Worm (Caenorhabditis elegans) whole organism, mixed stage, embryonic: ENCODE data around the gene Y61B8B.3.
"Not testable (repeated sequence)": the region's sequence is repeated elsewhere in the genome, so short reads cannot be mapped to it uniquely, and the experiment has no call there.

Experiments used
- M03D4.4 ChIP-seq: sonication (generic microtip); optimal IDR thresholded peaks from 2 replicates; lab custom pipeline; 2017; ENCODE audit warnings: mild to moderate bottlenecking, missing genetic modification characterization, missing compliant biosample characterization
- bed-3 ChIP-seq: fragments of 200-800 bp; sonication (Bioruptor generic); optimal IDR thresholded peaks from 3 replicates; lab custom pipeline; 2018; ENCODE audit warnings: mild to moderate bottlenecking, missing genetic modification characterization, moderate library complexity, missing compliant biosample characterization
- ceh-43 ChIP-seq: fragments of 200-800 bp; sonication (Bioruptor generic); optimal IDR thresholded peaks from 2 replicates; lab custom pipeline; 2018; ENCODE audit warnings: mild to moderate bottlenecking, missing genetic modification characterization, moderate library complexity, missing compliant biosample characterization
- ceh-83 ChIP-seq: fragments of 200-800 bp; sonication (Bioruptor generic); optimal IDR thresholded peaks from 2 replicates; lab custom pipeline; 2018; ENCODE audit warnings: mild to moderate bottlenecking, missing genetic modification characterization, missing compliant biosample characterization
- ces-1 ChIP-seq: fragments of 150-350 bp; optimal IDR thresholded peaks from 2 replicates; lab custom pipeline; 2014; ENCODE audit warnings: missing biosample characterization, missing genetic modification reagents, missing genetic modification characterization
- drap-1 ChIP-seq: fragments of 200-800 bp; sonication (Bioruptor generic); optimal IDR thresholded peaks from 3 replicates; lab custom pipeline; 2018; ENCODE audit warnings: mild to moderate bottlenecking, missing genetic modification characterization, missing compliant biosample characterization
- elt-3 ChIP-seq: fragments of 150-350 bp; optimal IDR thresholded peaks from 2 replicates; lab custom pipeline; 2014; ENCODE audit warnings: missing biosample characterization, missing genetic modification characterization
- hlh-1 ChIP-seq: fragments of 150-350 bp; optimal IDR thresholded peaks from 2 replicates; lab custom pipeline; 2014; ENCODE audit warnings: missing biosample characterization, missing genetic modification reagents, missing genetic modification characterization
- lin-13 ChIP-seq: fragments of 150-350 bp; optimal IDR thresholded peaks from 2 replicates; lab custom pipeline; 2014; ENCODE audit warnings: missing biosample characterization, missing genetic modification characterization
- mab-5 ChIP-seq: fragments of 150-350 bp; optimal IDR thresholded peaks from 2 replicates; lab custom pipeline; 2014; ENCODE audit warnings: missing biosample characterization, missing genetic modification characterization
- nhr-12 ChIP-seq: fragments of 150-350 bp; optimal IDR thresholded peaks from 2 replicates; lab custom pipeline; 2014; ENCODE audit warnings: missing biosample characterization, missing genetic modification characterization
- nhr-2 ChIP-seq: fragments of 150-350 bp; optimal IDR thresholded peaks from 2 replicates; lab custom pipeline; 2014; ENCODE audit warnings: missing biosample characterization, missing genetic modification characterization
- nhr-237 ChIP-seq: fragments of 150-350 bp; optimal IDR thresholded peaks from 2 replicates; lab custom pipeline; 2014; ENCODE audit warnings: missing biosample characterization, missing genetic modification characterization
- nhr-28 ChIP-seq: fragments of 150-350 bp; optimal IDR thresholded peaks from 2 replicates; lab custom pipeline; 2014; ENCODE audit warnings: missing biosample characterization, missing genetic modification characterization
- pha-4 ChIP-seq: fragments of 150-350 bp; optimal IDR thresholded peaks from 2 replicates; lab custom pipeline; 2018; ENCODE audit warnings: missing biosample characterization, missing genetic modification reagents, missing genetic modification characterization
- sem-2 ChIP-seq: fragments of 200-800 bp; sonication (Bioruptor generic); optimal IDR thresholded peaks from 2 replicates; lab custom pipeline; 2018; ENCODE audit warnings: mild to moderate bottlenecking, missing genetic modification characterization, missing compliant biosample characterization
- snpc-4 ChIP-seq: fragments of 150-350 bp; optimal IDR thresholded peaks from 2 replicates; lab custom pipeline; 2014; ENCODE audit warnings: missing biosample characterization, missing genetic modification characterization
- tbx-8 ChIP-seq: fragments of 200-800 bp; sonication (Bioruptor generic); optimal IDR thresholded peaks from 2 replicates; lab custom pipeline; 2018; ENCODE audit warnings: mild to moderate bottlenecking, missing genetic modification characterization, moderate library complexity, missing compliant biosample characterization
- unc-120 ChIP-seq: sonication (generic microtip); optimal IDR thresholded peaks from 2 replicates; lab custom pipeline; 2017; ENCODE audit warnings: missing genetic modification characterization, missing compliant biosample characterization; ENCODE audit not compliant: poor library complexity, severe bottlenecking
- unc-39 ChIP-seq: fragments of 150-350 bp; optimal IDR thresholded peaks from 2 replicates; lab custom pipeline; 2014; ENCODE audit warnings: missing biosample characterization, missing genetic modification characterization

The Y61B8B.3 gene

DNA sequence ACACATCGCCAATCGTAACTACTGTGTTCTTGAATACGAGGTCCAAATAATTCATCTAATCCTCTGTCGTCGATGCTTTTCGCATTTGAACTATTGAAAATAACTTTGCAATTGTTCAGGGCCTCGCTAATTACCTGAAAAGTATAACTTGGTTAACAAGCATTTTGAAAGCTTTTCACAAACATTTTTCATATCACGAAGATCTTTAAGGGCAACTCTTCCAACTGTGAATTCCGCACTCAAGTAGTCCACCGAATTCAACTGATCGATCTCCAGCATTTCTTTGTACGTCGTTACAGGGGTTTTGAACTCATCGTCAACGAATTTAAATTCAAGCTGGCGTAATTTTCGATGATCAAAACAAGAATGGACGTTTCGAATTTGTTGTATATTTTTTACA is 15.8 kb downstream of the Y61B8B.3 start:
- TF ChIP-seq pha-4 (tag; lab: Kevin White, UChicago) = no peak
- no peak for TF ChIP-seq ces-1 (GFP tag; lab: Kevin White, UChicago)

DNA sequence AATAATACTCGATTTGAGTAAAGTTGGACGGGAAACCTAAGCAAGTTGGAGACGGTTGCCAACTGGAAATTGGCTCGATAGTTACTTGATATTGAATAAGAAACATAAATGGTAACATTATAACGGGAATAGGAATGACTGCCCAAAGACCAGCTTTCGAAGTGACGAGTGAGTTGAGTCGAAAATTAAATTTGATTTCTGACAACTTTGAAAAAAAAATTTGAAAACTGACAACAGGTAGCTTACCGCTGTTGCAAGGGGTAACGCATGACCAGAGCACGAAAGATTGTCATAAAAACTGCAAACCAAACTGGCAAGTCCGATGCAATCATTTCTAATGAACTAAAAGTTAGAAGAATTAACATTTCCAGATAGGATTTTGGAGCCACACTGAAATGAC is 19.5 kb downstream of the Y61B8B.3 start:
- TF ChIP-seq hlh-1 (tag; lab: Kevin White, UChicago) = no peak
- TF ChIP-seq, all 35 proteins: peak for 0

DNA sequence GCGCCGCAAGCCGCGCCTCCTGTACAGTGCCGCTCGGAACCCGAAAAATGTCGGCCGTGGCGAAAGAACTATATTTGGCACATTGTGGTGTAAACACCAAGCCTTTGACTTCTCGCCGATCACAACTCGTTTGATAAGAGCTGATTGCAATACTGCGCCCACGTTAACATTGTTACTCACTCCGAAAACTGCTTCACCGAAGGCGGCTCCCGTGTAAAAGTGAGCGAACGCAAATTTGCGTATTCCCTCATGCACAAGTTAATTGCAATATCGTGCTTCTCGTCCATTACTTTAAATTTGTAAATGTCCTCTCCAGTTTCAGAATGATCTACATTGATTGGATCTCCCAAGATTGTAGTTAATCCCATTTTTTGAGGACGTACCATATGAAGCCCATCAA is 28.1 kb downstream of the Y61B8B.3 start:
- no peak for TF ChIP-seq tbx-8 (GFP tag; lab: Kevin White, UChicago)
- no peak for TF ChIP-seq nhr-28 (tag; lab: Kevin White, UChicago)
- TF ChIP-seq unc-39 = no peak
- no peak for TF ChIP-seq elt-3 (tag; lab: Kevin White, UChicago)
- TF ChIP-seq nhr-237 (tag; lab: Kevin White, UChicago) = no peak
- TF ChIP-seq ceh-43 = no peak
- TF ChIP-seq sem-2 (GFP tag; lab: Kevin White, UChicago) = no peak
- TF ChIP-seq drap-1 = no peak

DNA sequence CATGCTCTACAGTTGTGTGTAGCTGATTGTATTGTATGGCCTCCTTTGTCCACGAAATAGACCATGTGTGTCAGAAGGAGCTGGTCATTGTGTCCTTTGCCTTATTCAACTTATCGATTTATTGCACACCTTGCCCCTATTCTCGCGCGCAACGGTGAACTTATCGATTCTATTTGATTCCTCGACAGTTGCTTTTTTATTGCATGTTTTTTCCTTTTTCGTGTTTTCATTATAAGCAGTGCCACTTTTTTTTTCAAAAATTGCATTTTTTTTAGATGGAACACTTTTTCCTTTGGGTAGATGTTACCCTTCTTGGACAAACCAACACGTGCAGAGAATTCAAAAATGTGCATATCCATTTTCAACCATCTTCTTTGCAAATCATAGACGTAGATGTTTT is 39.0 kb downstream of the Y61B8B.3 start, which contains the start of gene K10G4.10:
TSS of gene K10G4.10 (plus strand) at position 301 of the 400 bp plus-strand sequence.
- TF ChIP-seq M03D4.4 (tag; lab: Kevin White, UChicago) (no peak), nhr-237 (tag; lab: Kevin White, UChicago) (no peak), hlh-1 (tag; lab: Kevin White, UChicago) (no peak), nhr-28 (tag; lab: Kevin White, UChicago) (no peak), lin-13 (tag; lab: Kevin White, UChicago) (no peak), ceh-83 (GFP tag; lab: Kevin White, UChicago) (no peak), drap-1 (no peak), nhr-12 (tag; lab: Kevin White, UChicago) (no peak), ces-1 (GFP tag; lab: Kevin White, UChicago) (no peak)
- TF ChIP-seq, all 35 proteins: peak for 0

DNA sequence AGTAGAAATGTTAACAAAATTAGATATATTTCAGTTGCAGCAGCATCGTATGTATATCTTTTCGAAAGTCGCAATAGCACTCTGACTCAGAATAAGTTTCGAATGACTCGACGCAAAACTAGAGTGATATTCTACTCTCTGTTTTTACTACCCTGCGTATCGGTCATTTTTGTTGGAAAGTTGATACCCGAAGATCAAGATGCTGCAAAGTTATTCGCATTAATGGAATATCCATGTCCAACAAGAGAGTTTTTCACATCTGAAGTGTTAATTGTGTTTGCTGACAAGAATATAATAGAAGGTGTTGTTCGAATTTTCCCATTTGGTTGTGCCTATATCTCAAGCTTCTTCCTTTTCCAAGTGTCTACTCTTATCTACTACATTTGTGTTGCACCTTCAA is 40.2 kb downstream of the Y61B8B.3 start:
- TF ChIP-seq mab-5 (no peak), bed-3 (GFP tag; lab: Kevin White, UChicago) (no peak), unc-120 (tag; lab: Kevin White, UChicago) (no peak), ceh-43 (no peak), hlh-1 (tag; lab: Kevin White, UChicago) (no peak), snpc-4 (tag; lab: Kevin White, UChicago) (no peak)

DNA sequence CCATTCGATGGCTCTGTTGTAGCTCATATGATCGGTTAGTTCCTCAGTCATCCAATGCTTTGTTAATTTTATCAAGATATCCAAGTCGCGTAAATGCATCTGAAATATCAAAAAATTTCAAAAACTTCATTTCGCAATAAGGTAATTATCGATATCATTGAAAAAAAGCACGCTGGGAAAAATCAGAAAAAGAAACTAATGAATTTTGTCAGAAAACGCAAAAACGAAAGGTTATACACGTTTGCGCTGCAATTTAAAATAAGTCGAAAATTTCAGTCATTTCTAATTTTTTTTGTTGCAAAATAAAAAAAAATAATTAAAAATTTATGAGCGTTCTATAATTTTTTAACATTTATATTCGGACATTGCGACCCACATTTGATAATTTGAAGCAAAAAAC is 47.4 kb downstream of the Y61B8B.3 start, which contains the start of gene K10G4.3:
TSS of gene K10G4.3 (minus strand) at position 101 of the 400 bp plus-strand sequence.
- TF ChIP-seq nhr-2 (tag; lab: Kevin White, UChicago); nhr-237 (tag; lab: Kevin White, UChicago); ceh-43: not testable (repeated sequence)
